Fruit fly (Drosophila melanogaster) Kc167 (cell line): ENCODE data around the gene rut.

Experiments
- Myc ChIP-seq: fragments of >200 bp; optimal IDR thresholded peaks from 2 replicates; lab custom pipeline; 2017; ENCODE audit warnings: missing external identifiers
- ttk ChIP-seq: sonication (Bioruptor generic); optimal IDR thresholded peaks from 2 replicates; lab custom pipeline; 2017; ENCODE audit warnings: missing external identifiers

- TF ChIP-seq ttk (lab: Kevin White, UChicago): no peak
- no peak for TF ChIP-seq Myc (lab: Kevin White, UChicago)
Measured at dm6 chrX:14776474-14776873, 49.4 kb downstream of the rut start, which contains the start of gene CG5347.
